Worm (Caenorhabditis elegans) whole organism, L3 larva: ENCODE measurements around the gene efr-3.
A peak's percentile ranks its signal among the peaks of the same experiment; 100 is the strongest.

Experiments used
- R02D3.7 ChIP-seq: fragments of 150-350 bp; optimal IDR thresholded peaks from 2 replicates; lab custom pipeline; 2014; ENCODE audit warnings: missing biosample characterization, missing genetic modification characterization
- ZK546.5 ChIP-seq: sonication (generic microtip); optimal IDR thresholded peaks from 2 replicates; lab custom pipeline; 2017; ENCODE audit warnings: missing biosample characterization, missing genetic modification characterization
- aly-2 ChIP-seq: fragments of 150-350 bp; optimal IDR thresholded peaks from 2 replicates; lab custom pipeline; 2014; ENCODE audit warnings: missing biosample characterization, missing genetic modification characterization
- ceh-28 ChIP-seq: fragments of 150-350 bp; optimal IDR thresholded peaks from 2 replicates; lab custom pipeline; 2014; ENCODE audit warnings: missing biosample characterization, missing genetic modification reagents, missing genetic modification characterization
- ceh-82 ChIP-seq: fragments of 150-350 bp; optimal IDR thresholded peaks from 2 replicates; lab custom pipeline; 2014; ENCODE audit warnings: missing biosample characterization, missing genetic modification characterization
- daf-12 ChIP-seq: fragments of 150-350 bp; optimal IDR thresholded peaks from 2 replicates; lab custom pipeline; 2014; ENCODE audit warnings: missing biosample characterization, missing genetic modification reagents, missing genetic modification characterization
- egl-27 ChIP-seq: sonication (generic microtip); optimal IDR thresholded peaks from 4 replicates; lab custom pipeline; 2017; ENCODE audit warnings: missing biosample characterization, missing genetic modification reagents, missing genetic modification characterization
- egl-5 ChIP-seq: fragments of 150-350 bp; optimal IDR thresholded peaks from 2 replicates; lab custom pipeline; 2017; ENCODE audit warnings: missing biosample characterization, missing genetic modification reagents, missing genetic modification characterization, inconsistent platforms
- elt-1 ChIP-seq: fragments of 150-350 bp; optimal IDR thresholded peaks from 2 replicates; lab custom pipeline; 2014; ENCODE audit warnings: missing biosample characterization, missing genetic modification characterization
- elt-2 ChIP-seq: sonication (generic microtip); optimal IDR thresholded peaks from 2 replicates; lab custom pipeline; 2016; ENCODE audit warnings: missing genetic modification reagents, mild to moderate bottlenecking, missing genetic modification characterization, missing compliant biosample characterization
- fkh-10 ChIP-seq: sonication (generic microtip); optimal IDR thresholded peaks from 2 replicates; lab custom pipeline; 2017; ENCODE audit warnings: missing biosample characterization, missing genetic modification reagents, missing genetic modification characterization
- fkh-2 ChIP-seq: fragments of 150-350 bp; optimal IDR thresholded peaks from 2 replicates; lab custom pipeline; 2014; ENCODE audit warnings: missing biosample characterization, missing genetic modification reagents, missing genetic modification characterization
- fos-1 ChIP-seq: fragments of 150-350 bp; optimal IDR thresholded peaks from 2 replicates; lab custom pipeline; 2014; ENCODE audit warnings: missing biosample characterization, missing genetic modification characterization
- hmg-11 ChIP-seq: sonication (generic microtip); optimal IDR thresholded peaks from 2 replicates; lab custom pipeline; 2016; ENCODE audit warnings: missing genetic modification characterization, missing compliant biosample characterization
- lsy-12 ChIP-seq: sonication (generic microtip); optimal IDR thresholded peaks from 2 replicates; lab custom pipeline; 2016; ENCODE audit warnings: mild to moderate bottlenecking, missing genetic modification characterization, missing compliant biosample characterization
- mdl-1 ChIP-seq: fragments of 150-350 bp; optimal IDR thresholded peaks from 2 replicates; lab custom pipeline; 2014; ENCODE audit warnings: missing biosample characterization, missing genetic modification characterization
- mml-1 ChIP-seq: fragments of 150-350 bp; sonication (generic microtip); optimal IDR thresholded peaks from 3 replicates; lab custom pipeline; 2014; ENCODE audit warnings: missing biosample characterization, missing genetic modification characterization
- nfya-1 ChIP-seq: sonication (generic microtip); optimal IDR thresholded peaks from 2 replicates; lab custom pipeline; 2017; ENCODE audit warnings: missing genetic modification characterization, mild to moderate bottlenecking, missing compliant biosample characterization, antibody characterized with exemption, moderate library complexity; ENCODE audit not compliant: insufficient read depth
- nhr-11 ChIP-seq: fragments of 150-350 bp; optimal IDR thresholded peaks from 2 replicates; lab custom pipeline; 2014; ENCODE audit warnings: missing biosample characterization, missing genetic modification characterization
- nhr-12 ChIP-seq: fragments of 150-350 bp; optimal IDR thresholded peaks from 2 replicates; lab custom pipeline; 2014; ENCODE audit warnings: missing biosample characterization, missing genetic modification characterization
- nhr-237 ChIP-seq: fragments of 150-350 bp; optimal IDR thresholded peaks from 2 replicates; lab custom pipeline; 2014; ENCODE audit warnings: missing biosample characterization, missing genetic modification characterization
- nhr-25 ChIP-seq: sonication (generic microtip); optimal IDR thresholded peaks from 2 replicates; lab custom pipeline; 2017; ENCODE audit warnings: missing biosample characterization, missing genetic modification characterization
- nhr-67 ChIP-seq: fragments of 150-350 bp; optimal IDR thresholded peaks from 2 replicates; lab custom pipeline; 2014; ENCODE audit warnings: missing biosample characterization, missing genetic modification characterization
- nhr-76 ChIP-seq: fragments of 150-350 bp; sonication (generic microtip); optimal IDR thresholded peaks from 5 replicates; lab custom pipeline; 2014; ENCODE audit warnings: missing biosample characterization, missing genetic modification characterization
- nhr-77 ChIP-seq: fragments of 150-350 bp; optimal IDR thresholded peaks from 2 replicates; lab custom pipeline; 2014; ENCODE audit warnings: missing biosample characterization, missing genetic modification characterization
- pha-4 ChIP-seq: fragments of 150-350 bp; optimal IDR thresholded peaks from 2 replicates; lab custom pipeline; 2014; ENCODE audit warnings: missing biosample characterization, missing genetic modification reagents, missing genetic modification characterization
- pqm-1 ChIP-seq: fragments of 150-350 bp; optimal IDR thresholded peaks from 2 replicates; lab custom pipeline; 2017; ENCODE audit warnings: missing biosample characterization, missing genetic modification characterization, inconsistent platforms
- sea-2 ChIP-seq: fragments of 150-350 bp; sonication (generic microtip); optimal IDR thresholded peaks from 4 replicates; lab custom pipeline; 2014; ENCODE audit warnings: missing biosample characterization, missing genetic modification reagents, missing genetic modification characterization
- snpc-4 ChIP-seq: fragments of 150-350 bp; optimal IDR thresholded peaks from 2 replicates; lab custom pipeline; 2014; ENCODE audit warnings: missing biosample characterization, missing genetic modification characterization
- unc-39 ChIP-seq: sonication (generic microtip); optimal IDR thresholded peaks from 4 replicates; lab custom pipeline; 2017; ENCODE audit warnings: missing biosample characterization, missing genetic modification characterization
- unc-62 ChIP-seq: fragments of 150-350 bp; sonication (generic microtip); optimal IDR thresholded peaks from 4 replicates; lab custom pipeline; 2014; ENCODE audit warnings: missing biosample characterization, missing genetic modification reagents, missing genetic modification characterization
- ztf-11 ChIP-seq: fragments of 150-350 bp; optimal IDR thresholded peaks from 2 replicates; lab custom pipeline; 2014; ENCODE audit warnings: missing biosample characterization, missing genetic modification characterization
- ztf-4 ChIP-seq: fragments of 150-350 bp; optimal IDR thresholded peaks from 2 replicates; lab custom pipeline; 2014; ENCODE audit warnings: missing biosample characterization, missing genetic modification characterization

efr-3 gene

ce11 chrII:6303209-6303740, 17.7 kb downstream of the efr-3 start, which contains the start of gene C29F5.1:
TSS of gene C29F5.1 (plus strand) at chrII:6303525.
- TF ChIP-seq mml-1 (tag; lab: Kevin White, UChicago) (no peak), ztf-4 (no peak), daf-12 (tag; lab: Kevin White, UChicago) (no peak), lsy-12 (tag; lab: Kevin White, UChicago) (no peak), fos-1 (no peak), elt-1 (no peak), unc-62 (GFP tag; lab: Kevin White, UChicago) (no peak), egl-5 (tag; lab: Kevin White, UChicago) (peak; percentile 40), nhr-76 (no peak), fkh-10 (GFP tag; lab: Kevin White, UChicago) (no peak), nhr-12 (tag; lab: Kevin White, UChicago) (no peak), ceh-28 (tag; lab: Kevin White, UChicago) (no peak), elt-2 (tag; lab: Kevin White, UChicago) (no peak), snpc-4 (tag; lab: Kevin White, UChicago) (no peak), ZK546.5 (tag; lab: Kevin White, UChicago) (no peak), nfya-1 (tag; lab: Kevin White, UChicago) (peak; percentile 1), pha-4 (no peak), nhr-11 (tag; lab: Kevin White, UChicago) (no peak)

- TF ChIP-seq fkh-2 (tag; lab: Kevin White, UChicago) (no peak), nhr-237 (tag; lab: Kevin White, UChicago) (no peak), pqm-1 (tag; lab: Kevin White, UChicago) (no peak), lsy-12 (tag; lab: Kevin White, UChicago) (no peak), nhr-76 (no peak), unc-62 (GFP tag; lab: Kevin White, UChicago) (no peak), hmg-11 (tag; lab: Kevin White, UChicago) (no peak), egl-27 (tag; lab: Kevin White, UChicago) (no peak), aly-2 (tag; lab: Kevin White, UChicago) (no peak), fos-1 (no peak), nhr-25 (tag; lab: Kevin White, UChicago) (no peak), elt-1 (no peak), ceh-82 (no peak), ceh-28 (tag; lab: Kevin White, UChicago) (no peak), unc-39 (tag; lab: Kevin White, UChicago) (no peak), sea-2 (GFP tag; lab: Kevin White, UChicago) (no peak), R02D3.7 (tag; lab: Kevin White, UChicago) (no peak), snpc-4 (tag; lab: Kevin White, UChicago) (no peak)
Observed at ce11 chrII:6294261-6294660, 26.7 kb downstream of the efr-3 start, which contains the start of gene mps-1. TSS of gene mps-1 (minus strand) at chrII:6294361.

ce11 chrII:6292527-6292926, 28.4 kb downstream of the efr-3 start, which contains the start of gene nyn-3:
TSS of gene nyn-3 (minus strand) at chrII:6292627.
- TF ChIP-seq nhr-67 (tag; lab: Kevin White, UChicago) (no peak), elt-1 (no peak), mdl-1 (tag; lab: Kevin White, UChicago) (no peak), nfya-1 (tag; lab: Kevin White, UChicago) (no peak), nhr-77 (tag; lab: Kevin White, UChicago) (no peak), fos-1 (no peak)

- no peak for TF ChIP-seq unc-62 (GFP tag; lab: Kevin White, UChicago)
- TF ChIP-seq elt-2 (tag; lab: Kevin White, UChicago), result peak; percentile 78
Observed at ce11 chrII:6290047-6290582, 30.8 kb downstream of the efr-3 start, which contains the start of gene upb-1. TSS of gene upb-1 (minus strand) at chrII:6290097.

- TF ChIP-seq ztf-11 (tag; lab: Kevin White, UChicago) (no peak), R02D3.7 (tag; lab: Kevin White, UChicago) (no peak), nfya-1 (tag; lab: Kevin White, UChicago) (no peak), nhr-237 (tag; lab: Kevin White, UChicago) (no peak)
Observed at ce11 chrII:6288104-6288503, 32.9 kb downstream of the efr-3 start.
